Fruit fly (Drosophila melanogaster): ENCODE measurements around the gene CG17129.

Gene CG17129

dm6 chr3L:700160-700917 lies 20.2 kb upstream of the CG17129 start (continued):
- TF ChIP-seq rib (GFP tag; IDR thresholded peaks at IDR 0.05) (no peak), Rx (GFP tag; IDR thresholded peaks at IDR 0.05) (no peak), dmrt99B (tag; optimal IDR thresholded peaks at IDR 0.05) (peak; percentile 67), emc (GFP tag; optimal IDR thresholded peaks at IDR 0.05) (no peak), CG31365 (tag; optimal IDR thresholded peaks at IDR 0.05) (peak; percentile 42), tin (GFP tag; optimal IDR thresholded peaks at IDR 0.05) (peak; percentile 38), hb (GFP tag; IDR thresholded peaks at IDR 0.05; ENCODE audit: partially characterized antibody) (no peak), CG32532 (GFP tag; IDR thresholded peaks at IDR 0.05) (peak; percentile 62; the same call in 1 of the 2 replicates), CG3995 (GFP tag; optimal IDR thresholded peaks at IDR 0.05) (no peak), CG6689 (GFP tag; IDR thresholded peaks at IDR 0.05) (0 out of 2 replicates have a peak, but pooled peaks have one; percentile 46), sisA (GFP tag; IDR thresholded peaks at IDR 0.05) (peak; percentile 29; the same call in 1 of the 2 replicates), Lim3 (GFP tag; IDR thresholded peaks at IDR 0.05) (no peak), CG34376 (GFP tag; optimal IDR thresholded peaks at IDR 0.05) (no peak), seq (GFP tag; IDR thresholded peaks at IDR 0.05) (peak; percentile 40; the same call in 1 of the 2 replicates), D19B (GFP tag; optimal IDR thresholded peaks at IDR 0.05) (peak; percentile 49), dm (GFP tag; optimal IDR thresholded peaks at IDR 0.05) (no peak), croc (GFP tag; conservative IDR thresholded peaks at IDR 0.05) (no peak), Atf3 (GFP tag; optimal IDR thresholded peaks at IDR 0.05) (no peak), CG18262 (tag; optimal IDR thresholded peaks at IDR 0.05) (peak; percentile 70), tx (GFP tag; optimal IDR thresholded peaks at IDR 0.05) (no peak), ro (GFP tag; IDR thresholded peaks at IDR 0.05) (no peak), CG4820 (GFP tag; optimal IDR thresholded peaks at IDR 0.05) (peak; percentile 28), CG6683 (GFP tag; optimal IDR thresholded peaks at IDR 0.05) (no peak), dati (GFP tag; IDR thresholded peaks at IDR 0.05) (no peak), eyg (GFP tag; optimal IDR thresholded peaks at IDR 0.05) (peak; percentile 9), danr (GFP tag; IDR thresholded peaks at IDR 0.05) (peak; percentile 40; the same call in 1 of the 2 replicates), Max (GFP tag; optimal IDR thresholded peaks at IDR 0.05) (no peak), Six4 (GFP tag; optimal IDR thresholded peaks at IDR 0.05) (peak; percentile 55), CG11085 (GFP tag; IDR thresholded peaks at IDR 0.05) (no peak), al (GFP tag; IDR thresholded peaks at IDR 0.05) (peak; percentile 35; the same call in 1 of the 2 replicates), gcm2 (GFP tag; optimal IDR thresholded peaks at IDR 0.05) (no peak), CG6791 (GFP tag; IDR thresholded peaks at IDR 0.05; ENCODE audit: partially characterized antibody) (0 out of 3 replicates have a peak, but pooled peaks have one; percentile 16), CG43689 (GFP tag; IDR thresholded peaks at IDR 0.05) (no peak), CG15011 (GFP tag; optimal IDR thresholded peaks at IDR 0.05) (peak; percentile 38), so (GFP tag; IDR thresholded peaks at IDR 0.05) (peak; percentile 62; the same call in 1 of the 3 replicates), hkb (optimal IDR thresholded peaks at IDR 0.05) (no peak), hkb (GFP tag; IDR thresholded peaks at IDR 0.05) (peak; percentile 80), mld (GFP tag; IDR thresholded peaks at IDR 0.05; ENCODE audit: partially characterized antibody) (no peak), CG9609 (GFP tag; optimal IDR thresholded peaks at IDR 0.05) (no peak), CG7745 (tag; optimal IDR thresholded peaks at IDR 0.05) (no peak), Abd-B (GFP tag; optimal IDR thresholded peaks at IDR 0.05) (no peak), Dip3 (GFP tag; optimal IDR thresholded peaks at IDR 0.05) (peak; percentile 50), Dbx (GFP tag; IDR thresholded peaks at IDR 0.05) (no peak), CG12155 (GFP tag; optimal IDR thresholded peaks at IDR 0.05) (no peak), Spps (tag; optimal IDR thresholded peaks at IDR 0.05) (peak; percentile 31), Hr51 (GFP tag; optimal IDR thresholded peaks at IDR 0.05) (peak; percentile 10 to 83), tio (GFP tag; optimal IDR thresholded peaks at IDR 0.05) (no peak), bowl (GFP tag; IDR thresholded peaks at IDR 0.05) (no peak), unc-4 (GFP tag; IDR thresholded peaks at IDR 0.05; ENCODE audit: partially characterized antibody) (no peak), pros (GFP tag; optimal IDR thresholded peaks at IDR 0.05) (no peak)
